Fruit fly (Drosophila melanogaster) whole organism, wandering third instar larva: ENCODE measurements around the gene Wdr62.

Experiments used
- Abd-B ChIP-seq: fragments of >200 bp; optimal IDR thresholded peaks from 2 replicates; lab custom pipeline; 2017; ENCODE audit warnings: missing biosample characterization, missing genetic modification characterization
- CG32264 ChIP-seq: fragments of 200-800 bp; sonication (Bioruptor generic); optimal IDR thresholded peaks from 2 replicates; lab custom pipeline; 2016; ENCODE audit warnings: missing biosample characterization, missing genetic modification characterization
- CG9705 ChIP-seq: fragments of 200-800 bp; sonication (Bioruptor generic); optimal IDR thresholded peaks from 2 replicates; lab custom pipeline; 2018; ENCODE audit warnings: missing biosample characterization, mild to moderate bottlenecking, missing genetic modification characterization
- CrebA ChIP-seq: fragments of 200-800 bp; sonication (Bioruptor generic); optimal IDR thresholded peaks from 2 replicates; lab custom pipeline; 2016; ENCODE audit warnings: missing biosample characterization, mild to moderate bottlenecking, missing genetic modification characterization, borderline replicate concordance
- Dfd ChIP-seq: fragments of >200 bp; optimal IDR thresholded peaks from 2 replicates; lab custom pipeline; 2017; ENCODE audit warnings: missing biosample characterization, missing genetic modification characterization
- Dif ChIP-seq: fragments of 200-275, 200-300 bp; sonication (Bioruptor generic); optimal IDR thresholded peaks from 2 replicates; lab custom pipeline; 2018; ENCODE audit warnings: missing biosample characterization, missing genetic modification characterization; ENCODE audit not compliant: partially characterized antibody
- GATAd ChIP-seq: sonication (Bioruptor generic); optimal IDR thresholded peaks from 2 replicates; lab custom pipeline; 2016; ENCODE audit warnings: missing biosample characterization, missing genetic modification characterization
- HLH106 ChIP-seq: fragments of 200-800 bp; optimal IDR thresholded peaks from 3 replicates; lab custom pipeline; 2019; ENCODE audit warnings: missing biosample characterization, mild to moderate bottlenecking, missing genetic modification characterization, moderate library complexity
- Hnf4 ChIP-seq: fragments of 200-800 bp; sonication (Bioruptor generic); optimal IDR thresholded peaks from 2 replicates; lab custom pipeline; 2016; ENCODE audit warnings: missing biosample characterization, mild to moderate bottlenecking, missing genetic modification characterization
- Hr78 ChIP-seq: fragments of >200 bp; optimal IDR thresholded peaks from 2 replicates; lab custom pipeline; 2017; ENCODE audit warnings: missing biosample characterization, missing genetic modification characterization
- Hr83 ChIP-seq: fragments of 200-300 bp; sonication (Bioruptor generic); optimal IDR thresholded peaks from 2 replicates; lab custom pipeline; 2016; ENCODE audit warnings: missing biosample characterization, mild to moderate bottlenecking, missing genetic modification characterization, moderate library complexity; ENCODE audit not compliant: poor library complexity, severe bottlenecking
- Jra ChIP-seq: sonication (Bioruptor generic); optimal IDR thresholded peaks from 2 replicates; lab custom pipeline; 2016; ENCODE audit warnings: missing biosample characterization, missing genetic modification characterization
- Mio ChIP-seq: sonication (Bioruptor generic); optimal IDR thresholded peaks from 2 replicates; lab custom pipeline; 2016; ENCODE audit warnings: missing biosample characterization, missing genetic modification characterization
- Myc ChIP-seq: fragments of >200 bp; optimal IDR thresholded peaks from 2 replicates; lab custom pipeline; 2017
- N ChIP-seq: fragments of >200 bp; optimal IDR thresholded peaks from 2 replicates; lab custom pipeline; 2018; ENCODE audit warnings: missing biosample characterization, missing external identifiers, missing genetic modification characterization
- OdsH ChIP-seq: fragments of 200-800 bp; sonication (Bioruptor generic); optimal IDR thresholded peaks from 2 replicates; lab custom pipeline; 2016; ENCODE audit warnings: missing biosample characterization, mild to moderate bottlenecking, missing genetic modification characterization
- Rel ChIP-seq, 2 experiments: fragments of 200-800 bp; sonication (Bioruptor generic) in 1 of 2; optimal IDR thresholded peaks; 2 replicates in 1 of 2; 3 replicates in 1 of 2; lab custom pipeline; 2016 to 2019; ENCODE audit warnings: mild to moderate bottlenecking in 2 of 2, missing biosample characterization in 2 of 2, missing genetic modification characterization in 2 of 2, moderate library complexity in 1 of 2
- Sp1 ChIP-seq: fragments of 200-800 bp; sonication (Bioruptor generic); optimal IDR thresholded peaks from 3 replicates; lab custom pipeline; 2019; ENCODE audit warnings: missing biosample characterization, mild to moderate bottlenecking, missing genetic modification characterization, moderate library complexity
- Vsx2 ChIP-seq: fragments of 200-300, 225-300 bp; sonication (Bioruptor generic); optimal IDR thresholded peaks from 2 replicates; lab custom pipeline; 2018; ENCODE audit warnings: missing biosample characterization, missing genetic modification characterization; ENCODE audit not compliant: partially characterized antibody
- br ChIP-seq: fragments of 200-800 bp; sonication (Bioruptor generic); optimal IDR thresholded peaks from 2 replicates; lab custom pipeline; 2016; ENCODE audit warnings: missing biosample characterization, missing genetic modification characterization
- brk ChIP-seq: fragments of 200-800 bp; sonication (Bioruptor generic); optimal IDR thresholded peaks from 2 replicates; lab custom pipeline; 2016; ENCODE audit warnings: missing biosample characterization, mild to moderate bottlenecking, missing genetic modification characterization
- dl ChIP-seq, 2 experiments: fragments of 175-275, 200-275 bp in 1 of 2; fragments of 200-275 bp in 1 of 2; sonication (Bioruptor generic); optimal IDR thresholded peaks; lab custom pipeline; 2018; ENCODE audit warnings: mild to moderate bottlenecking in 2 of 2, missing biosample characterization in 2 of 2, missing genetic modification characterization in 2 of 2, moderate library complexity in 2 of 2; ENCODE audit not compliant: partially characterized antibody in 2 of 2, insufficient read depth in 1 of 2
- dmrt93B ChIP-seq: fragments of 200-800 bp; sonication (Bioruptor generic); optimal IDR thresholded peaks from 2 replicates; lab custom pipeline; 2018; ENCODE audit warnings: missing biosample characterization, mild to moderate bottlenecking, missing genetic modification characterization
- dsf ChIP-seq: sonication (Bioruptor generic); optimal IDR thresholded peaks from 2 replicates; lab custom pipeline; 2016; ENCODE audit warnings: missing biosample characterization, missing genetic modification characterization, borderline replicate concordance
- ey ChIP-seq: fragments of 200-800 bp; sonication (Bioruptor generic); optimal IDR thresholded peaks from 2 replicates; lab custom pipeline; 2016; ENCODE audit warnings: missing biosample characterization, missing genetic modification characterization
- foxo ChIP-seq, 2 experiments: fragments of 200-800 bp; sonication (Bioruptor generic); optimal IDR thresholded peaks; 2 replicates in 1 of 2; 3 replicates in 1 of 2; lab custom pipeline; 2016 to 2017; ENCODE audit warnings: missing biosample characterization in 2 of 2, missing genetic modification characterization in 2 of 2
- fru ChIP-seq: fragments of 200-800 bp; sonication (Bioruptor generic); optimal IDR thresholded peaks from 3 replicates; lab custom pipeline; 2016; ENCODE audit warnings: missing biosample characterization, mild to moderate bottlenecking, missing genetic modification characterization
- h ChIP-seq: fragments of 200-800 bp; sonication (Bioruptor generic); optimal IDR thresholded peaks from 3 replicates; lab custom pipeline; 2016; ENCODE audit warnings: missing biosample characterization, mild to moderate bottlenecking, missing genetic modification characterization
- jim ChIP-seq: fragments of 175-275, 200-325 bp; sonication (Bioruptor generic); optimal IDR thresholded peaks from 2 replicates; lab custom pipeline; 2016; ENCODE audit warnings: missing biosample characterization, mild to moderate bottlenecking, missing genetic modification characterization
- lola ChIP-seq: fragments of >200 bp; optimal IDR thresholded peaks from 2 replicates; lab custom pipeline; 2017; ENCODE audit warnings: missing biosample characterization, missing genetic modification characterization
- pan ChIP-seq: fragments of >200 bp; optimal IDR thresholded peaks from 2 replicates; lab custom pipeline; 2017
- psq ChIP-seq: fragments of 200-800 bp; sonication (Bioruptor generic); optimal IDR thresholded peaks from 3 replicates; lab custom pipeline; 2017; ENCODE audit warnings: missing biosample characterization, mild to moderate bottlenecking, missing genetic modification characterization, moderate library complexity
- rgr ChIP-seq: fragments of 200-800 bp; sonication (Bioruptor generic); optimal IDR thresholded peaks from 3 replicates; lab custom pipeline; 2016; ENCODE audit warnings: missing biosample characterization, mild to moderate bottlenecking, missing genetic modification characterization
- sage ChIP-seq: fragments of 200-800 bp; sonication (Bioruptor generic); optimal IDR thresholded peaks from 2 replicates; lab custom pipeline; 2016; ENCODE audit warnings: missing biosample characterization, mild to moderate bottlenecking, missing genetic modification characterization
- sv ChIP-seq: fragments of 200-800 bp; sonication (Bioruptor generic); optimal IDR thresholded peaks from 3 replicates; lab custom pipeline; 2016; ENCODE audit warnings: missing biosample characterization, missing genetic modification characterization
- tai ChIP-seq: sonication (Bioruptor generic); optimal IDR thresholded peaks from 2 replicates; lab custom pipeline; 2016; ENCODE audit warnings: missing biosample characterization, missing genetic modification characterization
- usp ChIP-seq: fragments of >200 bp; optimal IDR thresholded peaks from 2 replicates; lab custom pipeline; 2017; ENCODE audit warnings: missing biosample characterization, missing genetic modification characterization
- woc ChIP-seq: sonication (Bioruptor generic); optimal IDR thresholded peaks from 2 replicates; lab custom pipeline; 2016; ENCODE audit warnings: missing biosample characterization, mild to moderate bottlenecking, missing genetic modification characterization

Gene Wdr62

DNA sequence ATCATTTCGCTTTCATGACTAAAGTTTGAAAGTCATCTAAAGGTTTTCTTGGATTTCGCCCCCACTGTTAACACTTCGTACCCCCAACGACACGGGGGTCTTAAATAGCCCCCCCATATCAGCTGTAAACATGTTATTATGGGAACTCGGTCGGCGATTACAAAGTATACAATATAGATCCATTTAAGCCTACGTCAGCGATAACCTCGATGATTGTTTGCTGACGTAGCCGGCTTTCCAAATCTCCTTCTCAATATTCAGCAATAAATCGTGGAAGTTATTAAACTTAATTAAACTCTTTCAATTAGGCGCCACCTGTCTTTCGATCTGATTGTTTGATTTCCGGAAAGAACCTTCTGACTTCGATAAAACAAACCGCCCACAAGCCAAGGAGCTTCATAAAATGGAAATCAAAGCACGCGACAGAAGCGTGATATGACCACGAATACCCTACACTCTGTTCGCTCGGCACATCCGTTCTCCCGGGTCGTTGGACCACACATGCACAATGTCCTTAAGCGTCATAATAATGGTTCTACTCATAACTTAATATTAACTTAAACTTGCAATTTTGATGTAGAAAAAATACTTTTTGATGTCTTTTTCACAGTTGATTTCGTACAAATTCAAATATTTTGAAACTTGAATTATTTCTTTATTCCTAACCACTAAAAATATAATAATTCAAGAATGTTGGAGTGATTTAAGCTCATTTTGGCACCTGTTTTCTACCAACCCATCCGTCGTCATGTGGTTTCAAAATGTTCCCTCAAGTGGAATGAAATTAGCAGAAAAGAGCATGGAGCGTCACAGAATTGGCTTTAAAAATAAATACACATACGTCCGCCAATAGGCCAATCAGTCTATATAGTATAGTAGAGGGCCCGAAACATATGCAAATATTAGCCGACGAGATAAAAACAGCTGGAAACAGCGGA lies 102.2 kb downstream of the Wdr62 start:
- TF ChIP-seq ey (GFP tag; lab: Kevin White, UChicago) (peak; percentile 59), Rel (GFP tag; optimal IDR thresholded peaks at IDR 0.05; lab: Kevin White, UChicago) (no peak), Rel (tag; optimal IDR thresholded peaks at IDR 0.05; lab: Kevin White, UChicago) (peak; percentile 61), lola (GFP tag; lab: Kevin White, UChicago) (no peak), Abd-B (no peak), Jra (no peak), fru (GFP tag; lab: Kevin White, UChicago) (peak; percentile 78), br (GFP tag; lab: Kevin White, UChicago) (peak; percentile 74), sage (GFP tag; lab: Kevin White, UChicago) (no peak), sv (GFP tag; lab: Kevin White, UChicago) (peak; percentile 34), CG32264 (no peak), Hr78 (no peak), OdsH (GFP tag; lab: Kevin White, UChicago) (peak; percentile 67), jim (no peak), Mio (GFP tag; lab: Kevin White, UChicago) (peak; percentile 62), N (GFP tag; lab: Kevin White, UChicago) (no peak), Vsx2 (GFP tag; lab: Kevin White, UChicago) (no peak), pan (lab: Kevin White, UChicago) (no peak), Hr83 (peak; percentile 63), HLH106 (tag; lab: Kevin White, UChicago) (peak; percentile 61), brk (GFP tag; lab: Kevin White, UChicago) (no peak), h (GFP tag; lab: Kevin White, UChicago) (peak; percentile 79), dl (GFP tag; optimal IDR thresholded peaks at IDR 0.05; lab: Kevin White, UChicago; ENCODE audit: insufficient read depth in 1 of 2, partially characterized antibody in 2 of 2) (no peak), tai (GFP tag; lab: Kevin White, UChicago) (no peak), GATAd (GFP tag; lab: Kevin White, UChicago) (no peak), Sp1 (GFP tag; lab: Kevin White, UChicago) (peak; percentile 69), Hnf4 (GFP tag; lab: Kevin White, UChicago) (no peak), usp (GFP tag; lab: Kevin White, UChicago) (no peak), Myc (lab: Kevin White, UChicago) (no peak), Dfd (GFP tag; lab: Kevin White, UChicago) (no peak), dmrt93B (GFP tag; lab: Kevin White, UChicago) (peak; percentile 19), rgr (GFP tag; lab: Kevin White, UChicago) (peak; percentile 70), CrebA (GFP tag; lab: Kevin White, UChicago) (no peak), Dif (GFP tag; lab: Kevin White, UChicago) (no peak), CG9705 (GFP tag; lab: Kevin White, UChicago) (peak; percentile 27), woc (GFP tag; lab: Kevin White, UChicago) (peak; percentile 72), dsf (GFP tag; lab: Kevin White, UChicago) (no peak), foxo (GFP tag; optimal IDR thresholded peaks at IDR 0.05; lab: Kevin White, UChicago) (peak in 1 of 2 experiments; percentile 78), psq (GFP tag; lab: Kevin White, UChicago) (peak; percentile 16)
